Worm (Caenorhabditis elegans) whole organism, young adult: Measurements from ENCODE around the gene F47B8.2.

Experiments
- K11D2.4 ChIP-seq: fragments of 200-800 bp; sonication (Bioruptor generic); IDR thresholded peaks from 2 replicates; pipeline ENCODE4 v1.3.6; 2022; ENCODE audit warnings: missing genetic modification reagents, missing genetic modification characterization, missing compliant biosample characterization
- ceh-58 ChIP-seq: fragments of 200-800 bp; sonication (Bioruptor generic); IDR thresholded peaks from 2 replicates; pipeline ENCODE4 v1.3.6; 2022; ENCODE audit warnings: missing genetic modification characterization, missing compliant biosample characterization
- let-607 ChIP-seq, 2 experiments: fragments of 200-800 bp in 1 of 2; sonication (Bioruptor generic) in 1 of 2; sonication (generic microtip) in 1 of 2; optimal IDR thresholded peaks; 2 replicates each; lab custom pipeline; 2016 to 2018; ENCODE audit warnings: mild to moderate bottlenecking in 2 of 2, missing compliant biosample characterization in 2 of 2, missing genetic modification characterization in 2 of 2, moderate library complexity in 2 of 2, missing genotype in 1 of 2
- snpc-4 ChIP-seq, 5 experiments: fragments of 150-350 bp in 1 of 5; sonication (generic microtip) in 4 of 5; optimal IDR thresholded peaks; 2 replicates each; lab custom pipeline; 2014 to 2018; ENCODE audit warnings: missing genetic modification characterization in 5 of 5, missing biosample characterization in 3 of 5, antibody characterized with exemption in 2 of 5, mild to moderate bottlenecking in 2 of 5, missing compliant biosample characterization in 2 of 5, missing genotype in 2 of 5, moderate library complexity in 2 of 5, missing genetic modification reagents in 1 of 5

- TF ChIP-seq let-607 (tag; optimal IDR thresholded peaks at IDR 0.05; lab: Kevin White, UChicago) (no peak), ceh-58 (GFP tag; lab: Robert Waterston, UW) (no peak), K11D2.4 (GFP tag; lab: Robert Waterston, UW) (no peak), snpc-4 (GFP tag; optimal IDR thresholded peaks at IDR 0.05; lab: Kevin White, UChicago) (no peak), snpc-4 (tag; optimal IDR thresholded peaks at IDR 0.05; lab: Kevin White, UChicago) (no peak)
Observed at ce11 chrV:14294396-14294795, 22.0 kb downstream of the F47B8.2 start, which contains the start of gene F14D7.9.
